Worm (Caenorhabditis elegans) whole organism, young adult: ENCODE results near the gene tald-1.

Source experiments
- B0035.1 ChIP-seq: sonication (generic microtip); optimal IDR thresholded peaks from 2 replicates; lab custom pipeline; 2016; ENCODE audit warnings: missing genetic modification characterization, mild to moderate bottlenecking, missing compliant biosample characterization, missing genotype, missing genetic modification reagents
- F37B4.10 ChIP-seq: fragments of 200-800 bp; sonication (Bioruptor generic); IDR thresholded peaks from 2 replicates; pipeline ENCODE4 v1.3.6; 2022; ENCODE audit warnings: missing genetic modification characterization, missing compliant biosample characterization
- F49E8.2 ChIP-seq: sonication (generic microtip); optimal IDR thresholded peaks from 3 replicates; lab custom pipeline; 2017; ENCODE audit warnings: missing genetic modification characterization, mild to moderate bottlenecking, missing compliant biosample characterization, antibody characterized with exemption, moderate library complexity; ENCODE audit not compliant: insufficient read depth
- F55B11.4 ChIP-seq: sonication (generic microtip); optimal IDR thresholded peaks from 2 replicates; lab custom pipeline; 2016; ENCODE audit warnings: missing compliant biosample characterization, missing genetic modification characterization, borderline replicate concordance; ENCODE audit not compliant: insufficient read depth
- T07F8.4 ChIP-seq: sonication (generic microtip); optimal IDR thresholded peaks from 2 replicates; lab custom pipeline; 2016; ENCODE audit warnings: mild to moderate bottlenecking, missing genetic modification characterization, moderate library complexity, missing compliant biosample characterization
- Y53G8AR.9 ChIP-seq: fragments of 200-800 bp; sonication (Bioruptor generic); conservative IDR thresholded peaks from 2 replicates; pipeline ENCODE4 v1.3.6; 2022; ENCODE audit warnings: missing genetic modification reagents, missing genetic modification characterization, missing compliant biosample characterization
- Y67H2A.10 ChIP-seq: fragments of 200-800 bp; sonication (Bioruptor generic); conservative IDR thresholded peaks from 2 replicates; pipeline ENCODE4 v1.3.6; 2022; ENCODE audit warnings: missing genetic modification reagents, missing genetic modification characterization, missing compliant biosample characterization
- ZK185.1 ChIP-seq: sonication (generic microtip); optimal IDR thresholded peaks from 2 replicates; lab custom pipeline; 2016; ENCODE audit warnings: mild to moderate bottlenecking, missing genetic modification characterization, missing compliant biosample characterization; ENCODE audit not compliant: poor library complexity, severe bottlenecking
- ama-1 ChIP-seq, 3 experiments: fragments of 150-350 bp in 1 of 3; sonication (generic microtip) in 2 of 3; optimal IDR thresholded peaks; 2 replicates each; lab custom pipeline; 2014 to 2018; ENCODE audit warnings: missing biosample characterization in 2 of 3, missing genetic modification characterization in 2 of 3, missing genetic modification reagents in 2 of 3
- attf-3 ChIP-seq: fragments of 200-800 bp; sonication (Bioruptor generic); conservative IDR thresholded peaks from 2 replicates; pipeline ENCODE4 v1.3.6; 2022; ENCODE audit warnings: missing genetic modification reagents, missing genetic modification characterization, missing compliant biosample characterization
- attf-5 ChIP-seq: fragments of 200-800 bp; sonication (Bioruptor generic); optimal IDR thresholded peaks from 2 replicates; lab custom pipeline; 2018; ENCODE audit warnings: mild to moderate bottlenecking, missing genetic modification characterization, missing compliant biosample characterization
- attf-6 ChIP-seq: fragments of 200-800 bp; sonication (Bioruptor generic); IDR thresholded peaks from 2 replicates; pipeline ENCODE4 v1.3.6; 2022; ENCODE audit warnings: missing genetic modification reagents, missing genetic modification characterization, missing compliant biosample characterization
- cebp-2 ChIP-seq: fragments of 200-800 bp; sonication (Bioruptor generic); IDR thresholded peaks from 2 replicates; pipeline ENCODE4 v1.3.6; 2022; ENCODE audit warnings: missing genetic modification characterization, missing compliant biosample characterization
- ceh-100 ChIP-seq: fragments of 200-800 bp; sonication (Bioruptor generic); IDR thresholded peaks from 2 replicates; pipeline ENCODE4 v1.3.6; 2022; ENCODE audit warnings: missing genetic modification reagents, missing genetic modification characterization, missing compliant biosample characterization
- ceh-91 ChIP-seq: fragments of 200-800 bp; sonication (Bioruptor generic); IDR thresholded peaks from 2 replicates; pipeline ENCODE4 v1.3.6; 2022; ENCODE audit warnings: missing genetic modification reagents, missing genetic modification characterization, missing compliant biosample characterization
- die-1 ChIP-seq: sonication (generic microtip); optimal IDR thresholded peaks from 2 replicates; lab custom pipeline; 2016; ENCODE audit warnings: missing genotype, mild to moderate bottlenecking, missing genetic modification characterization, missing compliant biosample characterization
- efl-1 ChIP-seq: fragments of 150-350 bp; optimal IDR thresholded peaks from 2 replicates; lab custom pipeline; 2014; ENCODE audit warnings: missing biosample characterization, missing genetic modification reagents, missing genetic modification characterization
- egl-18 ChIP-seq: fragments of 200-800 bp; sonication (Bioruptor generic); IDR thresholded peaks from 2 replicates; pipeline ENCODE4 v1.3.6; 2022; ENCODE audit warnings: missing genetic modification reagents, missing genetic modification characterization, missing compliant biosample characterization
- ets-4 ChIP-seq: fragments of 200-800 bp; sonication (Bioruptor generic); optimal IDR thresholded peaks from 2 replicates; lab custom pipeline; 2018; ENCODE audit warnings: mild to moderate bottlenecking, missing genetic modification characterization, missing compliant biosample characterization
- him-1 ChIP-seq: sonication (generic microtip); optimal IDR thresholded peaks from 2 replicates; lab custom pipeline; 2016; ENCODE audit warnings: missing genotype, missing genetic modification reagents, missing genetic modification characterization, missing compliant biosample characterization
- hlh-26 ChIP-seq: fragments of 200-800 bp; sonication (Bioruptor generic); conservative IDR thresholded peaks from 2 replicates; pipeline ENCODE4 v1.3.6; 2022; ENCODE audit warnings: missing genetic modification reagents, missing genetic modification characterization, missing compliant biosample characterization
- hmg-1.2 ChIP-seq: fragments of 200-800 bp; sonication (Bioruptor generic); IDR thresholded peaks from 2 replicates; pipeline ENCODE4 v1.3.6; 2022; ENCODE audit warnings: missing genetic modification reagents, missing genetic modification characterization, missing compliant biosample characterization
- hrde-1 ChIP-seq: sonication (generic microtip); optimal IDR thresholded peaks from 2 replicates; lab custom pipeline; 2016; ENCODE audit warnings: missing genetic modification characterization, mild to moderate bottlenecking, missing compliant biosample characterization, moderate library complexity, missing genotype, missing genetic modification reagents, borderline replicate concordance
- lag-1 ChIP-seq: fragments of 200-800 bp; sonication (Bioruptor generic); IDR thresholded peaks from 2 replicates; pipeline ENCODE4 v1.3.6; 2022; ENCODE audit warnings: missing genetic modification reagents, missing genetic modification characterization, missing compliant biosample characterization
- let-526 ChIP-seq: fragments of 200-800 bp; sonication (Bioruptor generic); IDR thresholded peaks from 2 replicates; pipeline ENCODE4 v1.3.6; 2022; ENCODE audit warnings: missing genetic modification reagents, missing genetic modification characterization, missing compliant biosample characterization
- lin-26 ChIP-seq: fragments of 200-800 bp; sonication (Bioruptor generic); IDR thresholded peaks from 2 replicates; pipeline ENCODE4 v1.3.6; 2022; ENCODE audit warnings: missing genetic modification reagents, missing genetic modification characterization, missing compliant biosample characterization
- lin-35 ChIP-seq, 3 experiments: fragments of 150-350 bp in 2 of 3; sonication (generic microtip) in 1 of 3; optimal IDR thresholded peaks; 2 replicates each; lab custom pipeline; 2014 to 2018; ENCODE audit warnings: missing biosample characterization in 3 of 3, missing genetic modification characterization in 3 of 3, missing genetic modification reagents in 3 of 3
- lir-1 ChIP-seq: fragments of 200-800 bp; sonication (Bioruptor generic); conservative IDR thresholded peaks from 2 replicates; pipeline ENCODE4 v1.3.6; 2022; ENCODE audit warnings: missing genetic modification reagents, missing genetic modification characterization, missing compliant biosample characterization
- madf-6 ChIP-seq: fragments of 200-800 bp; sonication (Bioruptor generic); IDR thresholded peaks from 2 replicates; pipeline ENCODE4 v1.3.6; 2022; ENCODE audit warnings: missing genetic modification reagents, missing genetic modification characterization, missing compliant biosample characterization
- mel-28 ChIP-seq: sonication (generic microtip); optimal IDR thresholded peaks from 2 replicates; lab custom pipeline; 2016; ENCODE audit warnings: borderline replicate concordance, mild to moderate bottlenecking, missing genetic modification characterization, missing compliant biosample characterization
- mes-4 ChIP-seq: sonication (generic microtip); optimal IDR thresholded peaks from 2 replicates; lab custom pipeline; 2016; ENCODE audit warnings: missing genotype, missing genetic modification characterization, missing compliant biosample characterization
- nfya-1 ChIP-seq: sonication (generic microtip); optimal IDR thresholded peaks from 2 replicates; lab custom pipeline; 2017; ENCODE audit warnings: antibody characterized with exemption, missing compliant biosample characterization, missing genetic modification characterization, borderline replicate concordance; ENCODE audit not compliant: insufficient read depth
- nfya-2 ChIP-seq: fragments of 200-800 bp; sonication (Bioruptor generic); IDR thresholded peaks from 2 replicates; pipeline ENCODE4 v1.3.6; 2022; ENCODE audit warnings: missing genetic modification reagents, missing genetic modification characterization, missing compliant biosample characterization
- nfyb-1 ChIP-seq: fragments of 200-800 bp; sonication (Bioruptor generic); IDR thresholded peaks from 2 replicates; pipeline ENCODE4 v1.3.6; 2022; ENCODE audit warnings: missing genetic modification reagents, missing genetic modification characterization, missing compliant biosample characterization
- nhr-179 ChIP-seq: sonication (generic microtip); optimal IDR thresholded peaks from 2 replicates; lab custom pipeline; 2016; ENCODE audit warnings: mild to moderate bottlenecking, missing genetic modification characterization, missing compliant biosample characterization
- nhr-90 ChIP-seq: sonication (generic microtip); optimal IDR thresholded peaks from 2 replicates; lab custom pipeline; 2016; ENCODE audit warnings: missing genotype, mild to moderate bottlenecking, missing genetic modification characterization, missing compliant biosample characterization
- pbrm-1 ChIP-seq: fragments of 200-800 bp; sonication (Bioruptor generic); IDR thresholded peaks from 2 replicates; pipeline ENCODE4 v1.3.6; 2022; ENCODE audit warnings: missing genetic modification reagents, missing genetic modification characterization, missing compliant biosample characterization
- pha-4 ChIP-seq: fragments of 150-350 bp; sonication (generic microtip); optimal IDR thresholded peaks from 2 replicates; lab custom pipeline; 2014; ENCODE audit warnings: missing biosample characterization, missing genetic modification reagents, missing genetic modification characterization
- rpc-1 ChIP-seq, 2 experiments: fragments of 150-350 bp in 1 of 2; sonication (generic microtip) in 1 of 2; optimal IDR thresholded peaks; 2 replicates each; lab custom pipeline; 2014 to 2018; ENCODE audit warnings: missing biosample characterization in 1 of 2, missing genetic modification characterization in 1 of 2, missing genetic modification reagents in 1 of 2, missing genotype in 1 of 2
- sdz-38 ChIP-seq: sonication (generic microtip); optimal IDR thresholded peaks from 2 replicates; lab custom pipeline; 2016; ENCODE audit warnings: missing genotype, missing genetic modification characterization, missing compliant biosample characterization
- snpc-1.3 ChIP-seq: sonication (generic microtip); optimal IDR thresholded peaks from 2 replicates; lab custom pipeline; 2017; ENCODE audit warnings: missing genetic modification characterization, mild to moderate bottlenecking, missing compliant biosample characterization, antibody characterized with exemption, moderate library complexity, missing genotype, missing genetic modification reagents; ENCODE audit not compliant: insufficient read depth
- snpc-4 ChIP-seq, 5 experiments: fragments of 150-350 bp in 1 of 5; sonication (generic microtip) in 4 of 5; optimal IDR thresholded peaks; 2 replicates each; lab custom pipeline; 2014 to 2018; ENCODE audit warnings: missing genetic modification characterization in 5 of 5, missing biosample characterization in 3 of 5, antibody characterized with exemption in 2 of 5, mild to moderate bottlenecking in 2 of 5, missing compliant biosample characterization in 2 of 5, missing genotype in 2 of 5, moderate library complexity in 2 of 5, missing genetic modification reagents in 1 of 5
- tlf-1 ChIP-seq: fragments of 200-800 bp; sonication (Bioruptor generic); optimal IDR thresholded peaks from 2 replicates; lab custom pipeline; 2018; ENCODE audit warnings: mild to moderate bottlenecking, missing genetic modification characterization, missing compliant biosample characterization
- xnd-1 ChIP-seq: sonication (generic microtip); optimal IDR thresholded peaks from 2 replicates; lab custom pipeline; 2016; ENCODE audit warnings: missing genotype, missing genetic modification reagents, missing genetic modification characterization, missing compliant biosample characterization
- ztf-22 ChIP-seq: fragments of 200-800 bp; sonication (Bioruptor generic); optimal IDR thresholded peaks from 2 replicates; lab custom pipeline; 2018; ENCODE audit warnings: mild to moderate bottlenecking, missing genetic modification characterization, moderate library complexity, missing compliant biosample characterization
- ztf-3 ChIP-seq: fragments of 200-800 bp; sonication (Bioruptor generic); optimal IDR thresholded peaks from 2 replicates; lab custom pipeline; 2018; ENCODE audit warnings: mild to moderate bottlenecking, missing genetic modification characterization, missing compliant biosample characterization

The tald-1 gene

DNA sequence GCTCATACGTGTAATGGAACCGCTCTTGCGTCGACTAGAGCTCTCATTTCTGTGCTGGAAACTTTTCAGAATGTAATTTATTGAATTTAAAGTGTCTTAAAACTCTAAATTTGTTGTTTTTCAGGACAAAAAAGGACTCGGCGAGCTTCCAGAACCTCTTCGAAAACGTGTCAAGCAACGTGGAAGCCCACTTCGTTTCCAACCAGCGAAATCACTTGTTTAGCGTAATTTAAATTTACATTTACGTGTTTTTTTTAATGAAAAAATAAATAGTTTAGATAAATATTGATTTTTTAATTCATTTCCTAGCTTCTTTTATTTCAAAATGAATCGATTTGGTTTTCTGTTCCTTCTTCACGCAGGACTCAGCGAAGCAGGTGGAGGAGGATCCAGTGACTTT is 26.8 kb upstream of the tald-1 start, which contains the start of gene F55F10.3:
Gene F55F10.3 (plus strand): TSS at position 301 of the 400 bp plus-strand sequence.
- TF ChIP-seq hrde-1 (tag; lab: Kevin White, UChicago) (no peak), ceh-100 (GFP tag; lab: Robert Waterston, UW) (no peak), mes-4 (tag; lab: Kevin White, UChicago) (no peak), madf-6 (GFP tag; lab: Robert Waterston, UW) (no peak), B0035.1 (tag; lab: Kevin White, UChicago) (no peak), die-1 (tag; lab: Kevin White, UChicago) (no peak), cebp-2 (GFP tag; lab: Robert Waterston, UW) (no peak), nfyb-1 (GFP tag; lab: Robert Waterston, UW) (no peak), lag-1 (GFP tag; lab: Robert Waterston, UW) (no peak), egl-18 (no peak), F37B4.10 (no peak), attf-6 (GFP tag; lab: Robert Waterston, UW) (no peak), mel-28 (no peak), nfya-1 (tag; lab: Kevin White, UChicago) (no peak), Y67H2A.10 (no peak), tlf-1 (no peak), ceh-91 (no peak), lin-26 (no peak)
- TF ChIP-seq, all 124 proteins: peak for 0

DNA sequence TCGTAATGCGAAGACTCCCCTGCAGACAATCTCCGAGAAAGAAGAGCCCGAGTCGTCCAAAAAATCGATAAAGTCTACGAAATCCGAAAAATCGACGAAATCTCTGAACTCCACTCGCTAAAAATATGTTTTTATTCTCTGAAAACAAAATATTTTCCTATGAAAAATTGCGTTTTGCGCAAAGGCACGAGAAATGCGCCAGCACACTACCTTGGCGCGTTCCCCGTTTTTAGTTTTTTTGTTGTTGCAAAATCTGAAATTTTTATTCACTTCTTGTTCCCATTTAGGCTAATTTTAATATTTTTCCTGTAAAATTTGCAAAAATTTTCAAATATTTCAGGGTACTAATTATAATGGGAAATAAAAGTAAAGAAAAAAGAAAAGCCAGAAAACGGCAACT is 26.0 kb upstream of the tald-1 start, which contains the start of gene F55F10.1:
Gene F55F10.1 (plus strand): TSS at position 341 of the 400 bp plus-strand sequence.
- TF ChIP-seq let-526 (GFP tag; lab: Robert Waterston, UW) (no peak), nhr-90 (tag; lab: Kevin White, UChicago) (no peak), ama-1 (optimal IDR thresholded peaks at IDR 0.05; lab: Kevin White, UChicago) (no peak), ama-1 (GFP tag; optimal IDR thresholded peaks at IDR 0.05; lab: Kevin White, UChicago) (no peak), nfya-2 (GFP tag; lab: Robert Waterston, UW) (no peak), attf-5 (GFP tag; lab: Kevin White, UChicago) (peak; percentile 12), efl-1 (GFP tag; lab: Kevin White, UChicago) (peak; percentile 12), sdz-38 (tag; lab: Kevin White, UChicago) (no peak), snpc-1.3 (tag; lab: Kevin White, UChicago) (no peak), hlh-26 (GFP tag; lab: Robert Waterston, UW) (no peak), ets-4 (GFP tag; lab: Kevin White, UChicago) (no peak), attf-3 (GFP tag; lab: Robert Waterston, UW) (no peak), ztf-3 (GFP tag; lab: Kevin White, UChicago) (no peak), snpc-4 (GFP tag; optimal IDR thresholded peaks at IDR 0.05; lab: Kevin White, UChicago) (no peak), snpc-4 (tag; optimal IDR thresholded peaks at IDR 0.05; lab: Kevin White, UChicago) (peak in 3 of 4 experiments; percentile 11 to 77 (median 49)), hmg-1.2 (GFP tag; lab: Robert Waterston, UW) (no peak), rpc-1 (optimal IDR thresholded peaks at IDR 0.05; lab: Kevin White, UChicago) (no peak), rpc-1 (tag; optimal IDR thresholded peaks at IDR 0.05; lab: Kevin White, UChicago) (no peak), lir-1 (no peak), pha-4 (no peak), nhr-179 (tag; lab: Kevin White, UChicago) (no peak), F49E8.2 (tag; lab: Kevin White, UChicago) (no peak), lin-35 (GFP tag; optimal IDR thresholded peaks at IDR 0.05; lab: Kevin White, UChicago) (peak in 1 of 3 experiments; percentile 65), T07F8.4 (no peak), ztf-22 (GFP tag; lab: Kevin White, UChicago) (no peak), ZK185.1 (tag; lab: Kevin White, UChicago) (no peak), pbrm-1 (GFP tag; lab: Robert Waterston, UW) (no peak), ceh-91 (no peak), Y53G8AR.9 (GFP tag; lab: Robert Waterston, UW) (0 out of 2 replicates have a peak, but pooled peaks have one; percentile 48), xnd-1 (tag; lab: Kevin White, UChicago) (peak; percentile 2), F55B11.4 (tag; lab: Kevin White, UChicago) (no peak), him-1 (tag; lab: Kevin White, UChicago) (no peak)
